Worm (Caenorhabditis elegans) whole organism, early embryonic: ENCODE measurements around the gene hsp-12.2.

Experiments
- B0310.2 ChIP-seq: sonication (generic microtip); optimal IDR thresholded peaks from 2 replicates; lab custom pipeline; 2016; ENCODE audit warnings: mild to moderate bottlenecking, missing genetic modification characterization, missing compliant biosample characterization
- F13C5.2 ChIP-seq: sonication (generic microtip); optimal IDR thresholded peaks from 2 replicates; lab custom pipeline; 2017; ENCODE audit warnings: mild to moderate bottlenecking, missing genetic modification characterization, inconsistent platforms, missing compliant biosample characterization
- aly-1 ChIP-seq: sonication (generic microtip); optimal IDR thresholded peaks from 2 replicates; lab custom pipeline; 2016; ENCODE audit warnings: missing genetic modification characterization, missing compliant biosample characterization
- ama-1 ChIP-seq: fragments of 150-350 bp; optimal IDR thresholded peaks from 2 replicates; lab custom pipeline; 2014
- ceh-13 ChIP-seq: fragments of 200-800 bp; sonication (Bioruptor generic); optimal IDR thresholded peaks from 2 replicates; lab custom pipeline; 2018; ENCODE audit warnings: mild to moderate bottlenecking, missing genetic modification characterization, missing compliant biosample characterization
- ceh-36 ChIP-seq: sonication (generic microtip); optimal IDR thresholded peaks from 2 replicates; lab custom pipeline; 2016; ENCODE audit warnings: missing genetic modification characterization, inconsistent platforms, missing compliant biosample characterization
- ets-7 ChIP-seq: sonication (generic microtip); optimal IDR thresholded peaks from 2 replicates; lab custom pipeline; 2016; ENCODE audit warnings: missing genotype, missing genetic modification characterization, missing compliant biosample characterization
- flt-1 ChIP-seq: fragments of 200-800 bp; sonication (Bioruptor generic); IDR thresholded peaks from 2 replicates; pipeline ENCODE4 v1.3.6; 2022; ENCODE audit warnings: missing genetic modification characterization, missing compliant biosample characterization
- hmbx-1 ChIP-seq: sonication (generic microtip); optimal IDR thresholded peaks from 2 replicates; lab custom pipeline; 2016; ENCODE audit warnings: mild to moderate bottlenecking, missing genetic modification characterization, missing compliant biosample characterization
- hmg-4 ChIP-seq: fragments of 200-800 bp; sonication (Bioruptor generic); optimal IDR thresholded peaks from 2 replicates; lab custom pipeline; 2018; ENCODE audit warnings: mild to moderate bottlenecking, missing genetic modification characterization, missing compliant biosample characterization
- hnd-1 ChIP-seq: sonication (generic microtip); optimal IDR thresholded peaks from 2 replicates; lab custom pipeline; 2016; ENCODE audit warnings: missing genetic modification characterization, missing compliant biosample characterization
- pes-1 ChIP-seq: fragments of 200-800 bp; sonication (Bioruptor generic); IDR thresholded peaks from 2 replicates; pipeline ENCODE4 v1.3.6; 2022; ENCODE audit warnings: missing genetic modification reagents, missing genetic modification characterization, missing compliant biosample characterization
- scrt-1 ChIP-seq: fragments of 200-800 bp; sonication (Bioruptor generic); IDR thresholded peaks from 2 replicates; pipeline ENCODE4 v1.3.6; 2022; ENCODE audit warnings: missing genetic modification characterization, missing compliant biosample characterization
- sea-1 ChIP-seq: fragments of 200-800 bp; sonication (Bioruptor generic); conservative IDR thresholded peaks from 2 replicates; pipeline ENCODE4 v1.3.6; 2022; ENCODE audit warnings: missing genetic modification characterization, missing compliant biosample characterization
- tbx-11 ChIP-seq: fragments of 200-800 bp; sonication (Bioruptor generic); IDR thresholded peaks from 2 replicates; pipeline ENCODE4 v1.3.6; 2022; ENCODE audit warnings: missing genetic modification characterization, missing compliant biosample characterization
- tbx-37 ChIP-seq: fragments of 200-800 bp; sonication (Bioruptor generic); conservative IDR thresholded peaks from 2 replicates; pipeline ENCODE4 v1.3.6; 2022; ENCODE audit warnings: missing genetic modification reagents, missing genetic modification characterization, missing compliant biosample characterization
- tra-4 ChIP-seq: sonication (generic microtip); optimal IDR thresholded peaks from 2 replicates; lab custom pipeline; 2017; ENCODE audit warnings: missing genetic modification characterization, missing compliant biosample characterization

The hsp-12.2 gene

ce11 chrIII:8176265-8176664 lies 38.4 kb downstream of the hsp-12.2 start, which contains the start of gene C50C3.12:
C50C3.12 (plus strand) TSS chrIII:8176565.
- TF ChIP-seq sea-1 (GFP tag; lab: Robert Waterston, UW) (no peak), F13C5.2 (no peak), tbx-37 (no peak)

- no peak for TF ChIP-seq ets-7
- no peak for TF ChIP-seq ceh-36
- no peak for TF ChIP-seq flt-1 (GFP tag; lab: Robert Waterston, UW)
- TF ChIP-seq tbx-11: no peak
- no peak for TF ChIP-seq scrt-1 (GFP tag; lab: Robert Waterston, UW)
- TF ChIP-seq aly-1 (tag; lab: Kevin White, UChicago): no peak
Measured at ce11 chrIII:8178924-8179323, 41.0 kb downstream of the hsp-12.2 start, which contains the start of gene C50C3.5. C50C3.5 (plus strand) TSS chrIII:8179224.

- TF ChIP-seq hnd-1 (tag; lab: Kevin White, UChicago) (no peak), ceh-13 (GFP tag; lab: Kevin White, UChicago) (no peak), ceh-36 (no peak), hmbx-1 (no peak), tbx-11 (no peak), hmg-4 (GFP tag; lab: Kevin White, UChicago) (no peak), tbx-37 (no peak), tra-4 (tag; lab: Kevin White, UChicago) (no peak), B0310.2 (no peak), ama-1 (lab: Kevin White, UChicago) (no peak), aly-1 (tag; lab: Kevin White, UChicago) (no peak), F13C5.2 (no peak), flt-1 (GFP tag; lab: Robert Waterston, UW) (no peak), pes-1 (GFP tag; lab: Robert Waterston, UW) (no peak), sea-1 (GFP tag; lab: Robert Waterston, UW) (no peak), scrt-1 (GFP tag; lab: Robert Waterston, UW) (no peak), ets-7 (no peak)
Measured at ce11 chrIII:8181581-8181980, 43.7 kb downstream of the hsp-12.2 start, which contains the start of gene spc-2. spc-2 (plus strand) TSS chrIII:8181881.

ce11 chrIII:8182573-8182972 lies 44.7 kb downstream of the hsp-12.2 start:
- TF ChIP-seq scrt-1 (GFP tag; lab: Robert Waterston, UW) (no peak), ama-1 (lab: Kevin White, UChicago) (no peak), ceh-13 (GFP tag; lab: Kevin White, UChicago) (no peak), hmbx-1 (no peak), aly-1 (tag; lab: Kevin White, UChicago) (no peak), pes-1 (GFP tag; lab: Robert Waterston, UW) (no peak), tra-4 (tag; lab: Kevin White, UChicago) (no peak), sea-1 (GFP tag; lab: Robert Waterston, UW) (no peak), ets-7 (no peak), hmg-4 (GFP tag; lab: Kevin White, UChicago) (no peak), hnd-1 (tag; lab: Kevin White, UChicago) (no peak), B0310.2 (no peak), tbx-37 (no peak), flt-1 (GFP tag; lab: Robert Waterston, UW) (no peak), ceh-36 (no peak), tbx-11 (no peak), F13C5.2 (no peak)

- no peak for TF ChIP-seq scrt-1 (GFP tag; lab: Robert Waterston, UW)
- TF ChIP-seq hmbx-1: no peak
- no peak for TF ChIP-seq flt-1 (GFP tag; lab: Robert Waterston, UW)
- no peak for TF ChIP-seq pes-1 (GFP tag; lab: Robert Waterston, UW)
- no peak for TF ChIP-seq ama-1 (lab: Kevin White, UChicago)
- TF ChIP-seq B0310.2: no peak
- no peak for TF ChIP-seq tbx-37
- TF ChIP-seq tra-4 (tag; lab: Kevin White, UChicago): no peak
Measured at ce11 chrIII:8185130-8185529, 47.3 kb downstream of the hsp-12.2 start.
